Fruit fly (Drosophila melanogaster): ENCODE data around the gene Cp15.

DNA sequence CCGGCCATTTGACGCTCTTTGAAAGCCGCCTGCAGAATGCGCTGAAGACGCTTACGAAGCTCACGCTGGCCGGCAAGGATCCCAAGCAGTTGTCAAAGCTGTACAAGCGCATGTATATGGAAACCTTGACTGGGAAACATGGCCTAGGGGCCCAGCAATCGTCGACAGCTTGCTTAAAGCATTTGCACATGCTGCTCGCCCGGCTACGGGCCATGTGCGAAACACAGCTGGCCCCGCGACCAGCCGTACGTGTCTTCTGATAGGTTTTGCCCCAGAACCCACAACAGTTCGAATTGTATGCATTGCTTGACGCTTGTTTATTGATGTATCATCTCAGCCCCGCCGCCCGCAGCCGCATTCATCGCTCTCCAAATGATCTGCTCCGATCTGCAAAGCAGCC is 3.0 kb upstream of the Cp15 start:
- no peak for TF ChIP-seq Dll (optimal IDR thresholded peaks at IDR 0.05)
- TF ChIP-seq usp (GFP tag; optimal IDR thresholded peaks at IDR 0.05) = no peak

Measured in whole organism.